Worm (Caenorhabditis elegans) whole organism, L1 larva: ENCODE measurements around the gene K05F1.8.

Source experiments
- C04F5.9 ChIP-seq: sonication (generic microtip); optimal IDR thresholded peaks from 2 replicates; lab custom pipeline; 2016; ENCODE audit warnings: missing genetic modification characterization, missing compliant biosample characterization
- C16A3.4 ChIP-seq: fragments of 150-350 bp; optimal IDR thresholded peaks from 2 replicates; lab custom pipeline; 2014; ENCODE audit warnings: missing biosample characterization, missing genetic modification characterization
- aly-2 ChIP-seq: fragments of 150-350 bp; optimal IDR thresholded peaks from 2 replicates; lab custom pipeline; 2014; ENCODE audit warnings: missing biosample characterization, missing genetic modification characterization
- blmp-1 ChIP-seq: fragments of 150-350 bp; optimal IDR thresholded peaks from 2 replicates; lab custom pipeline; 2014; ENCODE audit warnings: missing biosample characterization, missing genetic modification characterization
- ceh-82 ChIP-seq, 3 experiments: fragments of 150-350 bp in 1 of 3; sonication (generic microtip) in 2 of 3; optimal IDR thresholded peaks; 2 replicates each; lab custom pipeline; 2014 to 2017; ENCODE audit warnings: missing biosample characterization in 3 of 3, missing genetic modification characterization in 3 of 3
- efl-1 ChIP-seq, 4 experiments: fragments of 150-350 bp; optimal IDR thresholded peaks in 3 of 4; peaks in 1 of 4; 1 replicate in 1 of 4; 2 replicates in 3 of 4; lab custom pipeline; 2014; ENCODE audit warnings: missing biosample characterization in 2 of 4, missing genetic modification characterization in 2 of 4, missing genetic modification reagents in 2 of 4
- elt-2 ChIP-seq: sonication (generic microtip); optimal IDR thresholded peaks from 2 replicates; lab custom pipeline; 2016; ENCODE audit warnings: missing genetic modification characterization, mild to moderate bottlenecking, inconsistent platforms, missing compliant biosample characterization, missing genetic modification reagents
- elt-3 ChIP-seq, 6 experiments: fragments of 150-350 bp in 1 of 6; sonication (generic microtip); optimal IDR thresholded peaks; 2 replicates each; lab custom pipeline; 2017 to 2018; ENCODE audit warnings: missing biosample characterization in 6 of 6, missing genetic modification characterization in 6 of 6, inconsistent platforms in 1 of 6
- fkh-10 ChIP-seq: sonication (generic microtip); optimal IDR thresholded peaks from 2 replicates; lab custom pipeline; 2017; ENCODE audit warnings: missing biosample characterization, missing genetic modification reagents, missing genetic modification characterization
- fkh-4 ChIP-seq: sonication (generic microtip); optimal IDR thresholded peaks from 2 replicates; lab custom pipeline; 2016; ENCODE audit warnings: missing compliant biosample characterization, missing genetic modification characterization, borderline replicate concordance
- fkh-8 ChIP-seq: sonication (generic microtip); optimal IDR thresholded peaks from 2 replicates; lab custom pipeline; 2016; ENCODE audit warnings: mild to moderate bottlenecking, missing genetic modification characterization, missing compliant biosample characterization
- grh-1 ChIP-seq: fragments of 200-800 bp; sonication (Bioruptor generic); IDR thresholded peaks from 2 replicates; pipeline ENCODE4 v1.3.6; 2022; ENCODE audit warnings: missing genetic modification reagents, missing genetic modification characterization, missing compliant biosample characterization
- hlh-17 ChIP-seq: fragments of 200-800 bp; sonication (Bioruptor generic); optimal IDR thresholded peaks from 2 replicates; lab custom pipeline; 2018; ENCODE audit warnings: missing genetic modification characterization, mild to moderate bottlenecking, missing compliant biosample characterization, moderate library complexity, borderline replicate concordance
- isw-1 ChIP-seq: fragments of 200-800 bp; sonication (Bioruptor generic); IDR thresholded peaks from 2 replicates; pipeline ENCODE4 v1.3.6; 2022; ENCODE audit warnings: missing genetic modification characterization, missing compliant biosample characterization
- lin-14 ChIP-seq: fragments of 200-800 bp; sonication (Bioruptor generic); optimal IDR thresholded peaks from 2 replicates; lab custom pipeline; 2018; ENCODE audit warnings: mild to moderate bottlenecking, missing genetic modification characterization, moderate library complexity, missing compliant biosample characterization
- lin-35 ChIP-seq, 2 experiments: fragments of 150-350 bp; optimal IDR thresholded peaks; 2 replicates each; lab custom pipeline; 2014; ENCODE audit warnings: missing biosample characterization in 2 of 2, missing genetic modification characterization in 2 of 2, missing genetic modification reagents in 2 of 2
- lsy-2 ChIP-seq, 2 experiments: fragments of 150-350 bp; optimal IDR thresholded peaks; 2 replicates each; lab custom pipeline; 2014; ENCODE audit warnings: missing biosample characterization in 2 of 2, missing genetic modification characterization in 2 of 2
- mab-9 ChIP-seq: fragments of 200-800 bp; sonication (Bioruptor generic); IDR thresholded peaks from 2 replicates; pipeline ENCODE4 v1.3.6; 2022; ENCODE audit warnings: missing genetic modification reagents, missing genetic modification characterization, missing compliant biosample characterization
- mep-1 ChIP-seq: fragments of 150-350 bp; optimal IDR thresholded peaks from 2 replicates; lab custom pipeline; 2014; ENCODE audit warnings: missing biosample characterization, missing genetic modification characterization
- nhr-12 ChIP-seq: sonication (generic microtip); optimal IDR thresholded peaks from 2 replicates; lab custom pipeline; 2017; ENCODE audit warnings: missing biosample characterization, missing genetic modification characterization
- nhr-71 ChIP-seq: sonication (generic microtip); optimal IDR thresholded peaks from 2 replicates; lab custom pipeline; 2016; ENCODE audit warnings: mild to moderate bottlenecking, missing genetic modification characterization, moderate library complexity, missing compliant biosample characterization
- nhr-76 ChIP-seq: sonication (generic microtip); optimal IDR thresholded peaks from 2 replicates; lab custom pipeline; 2017; ENCODE audit warnings: missing biosample characterization, missing genetic modification characterization
- pag-3 ChIP-seq: sonication (generic microtip); optimal IDR thresholded peaks from 2 replicates; lab custom pipeline; 2017; ENCODE audit warnings: missing genetic modification characterization, mild to moderate bottlenecking, missing compliant biosample characterization, antibody characterized with exemption, borderline replicate concordance; ENCODE audit not compliant: insufficient read depth
- pqm-1 ChIP-seq: sonication (generic microtip); optimal IDR thresholded peaks from 3 replicates; lab custom pipeline; 2017; ENCODE audit warnings: missing biosample characterization, missing genetic modification characterization
- zip-4 ChIP-seq: fragments of 200-800 bp; sonication (Bioruptor generic); optimal IDR thresholded peaks from 2 replicates; lab custom pipeline; 2018; ENCODE audit warnings: mild to moderate bottlenecking, missing genetic modification characterization, moderate library complexity, missing compliant biosample characterization
- ztf-11 ChIP-seq, 2 experiments: sonication (generic microtip); optimal IDR thresholded peaks; 2 replicates each; lab custom pipeline; 2016 to 2017; ENCODE audit warnings: missing genetic modification characterization in 2 of 2, missing biosample characterization in 1 of 2, missing compliant biosample characterization in 1 of 2

K05F1.8 gene

ce11 chrII:5833136-5833535, 33.7 kb upstream of the K05F1.8 start, which contains the start of gene gtap-1:
Gene gtap-1, minus strand, starts transcription at chrII:5833236.
- TF ChIP-seq mep-1 (tag; lab: Kevin White, UChicago) = no peak
- TF ChIP-seq mab-9 = no peak
- TF ChIP-seq pqm-1 (tag; lab: Kevin White, UChicago) = no peak
- TF ChIP-seq zip-4 (GFP tag; lab: Kevin White, UChicago) = no peak
- TF ChIP-seq fkh-4 (tag; lab: Kevin White, UChicago) = no peak
- TF ChIP-seq, all 84 proteins: peak for 0

- TF ChIP-seq aly-2 (tag; lab: Kevin White, UChicago) (no peak), ztf-11 (tag; optimal IDR thresholded peaks at IDR 0.05; lab: Kevin White, UChicago) (no peak), C16A3.4 (tag; lab: Kevin White, UChicago) (no peak), nhr-71 (tag; lab: Kevin White, UChicago) (no peak), nhr-76 (tag; lab: Kevin White, UChicago) (no peak), isw-1 (GFP tag; lab: Robert Waterston, UW) (no peak), mep-1 (tag; lab: Kevin White, UChicago) (no peak), lsy-2 (tag; optimal IDR thresholded peaks at IDR 0.05; lab: Kevin White, UChicago) (no peak), lin-35 (GFP tag; optimal IDR thresholded peaks at IDR 0.05; lab: Kevin White, UChicago) (no peak), fkh-8 (tag; lab: Kevin White, UChicago) (no peak), C04F5.9 (tag; lab: Kevin White, UChicago) (no peak), hlh-17 (GFP tag; lab: Kevin White, UChicago) (no peak), nhr-12 (tag; lab: Kevin White, UChicago) (no peak)
Observed at ce11 chrII:5831373-5831772, 31.9 kb upstream of the K05F1.8 start.

- TF ChIP-seq pag-3 (tag; lab: Kevin White, UChicago) = no peak
- peak; percentile 55 for TF ChIP-seq elt-2 (tag; lab: Kevin White, UChicago)
Observed at ce11 chrII:5829940-5830424, 30.5 kb upstream of the K05F1.8 start, which contains the start of gene col-74. Gene col-74, plus strand, starts transcription at chrII:5830374.

- TF ChIP-seq nhr-71 (tag; lab: Kevin White, UChicago) = no peak
Observed at ce11 chrII:5828486-5828885, 29.0 kb upstream of the K05F1.8 start, which contains the start of gene ZK1248.11. Gene ZK1248.11, minus strand, starts transcription at chrII:5828586.

ce11 chrII:5827364-5827763, 27.9 kb upstream of the K05F1.8 start, which contains the start of gene tbc-2:
Gene tbc-2, minus strand, starts transcription at chrII:5827443.
- TF ChIP-seq elt-3 (tag; optimal IDR thresholded peaks at IDR 0.05; lab: Kevin White, UChicago) = peak in 1 of 6 experiments; percentile 36
- no peak for TF ChIP-seq fkh-8 (tag; lab: Kevin White, UChicago)
- TF ChIP-seq grh-1 (GFP tag; lab: Robert Waterston, UW) = peak; percentile 30; the same call in 1 of the 2 replicates
- TF ChIP-seq blmp-1 = peak; percentile 74
- no peak for TF ChIP-seq efl-1 (optimal IDR thresholded peaks at IDR 0.05; lab: Kevin White, UChicago)
- TF ChIP-seq efl-1 (GFP tag; optimal IDR thresholded peaks at IDR 0.05 in 1 of 2; lab: Kevin White, UChicago) = no peak
- no peak for TF ChIP-seq mep-1 (tag; lab: Kevin White, UChicago)
- peak; percentile 51 for TF ChIP-seq lin-14 (GFP tag; lab: Kevin White, UChicago)

ce11 chrII:5820282-5820762, 20.9 kb upstream of the K05F1.8 start, which contains the start of gene ehs-1:
Gene ehs-1, plus strand, starts transcription at chrII:5820712.
- TF ChIP-seq ceh-82 (tag; optimal IDR thresholded peaks at IDR 0.05; lab: Kevin White, UChicago) (peak in 2 of 3 experiments; percentile 21 to 49), lin-14 (GFP tag; lab: Kevin White, UChicago) (peak; percentile 71), hlh-17 (GFP tag; lab: Kevin White, UChicago) (no peak), fkh-10 (GFP tag; lab: Kevin White, UChicago) (peak; percentile 29)
